Fruit fly (Drosophila melanogaster) whole organism, embryonic: ENCODE measurements around the gene Sse.

Experiments
- Abd-B ChIP-seq: fragments of 200-800 bp; sonication (Bioruptor generic); optimal IDR thresholded peaks from 2 replicates; lab custom pipeline; 2018; ENCODE audit warnings: missing biosample characterization, mild to moderate bottlenecking, missing genetic modification characterization, moderate library complexity
- Aef1 ChIP-seq: fragments of 200-800 bp; sonication (Bioruptor generic); IDR thresholded peaks from 3 replicates; pipeline ENCODE4 v1.3.6; 2022; ENCODE audit warnings: missing biosample characterization, missing genetic modification characterization
- Asciz ChIP-seq: fragments of 200-800 bp; sonication (Bioruptor generic); optimal IDR thresholded peaks from 2 replicates; lab custom pipeline; 2017; ENCODE audit warnings: missing biosample characterization, mild to moderate bottlenecking, missing genetic modification characterization, missing genetic modification reagents
- Blimp-1 ChIP-seq: fragments of 200-800 bp; sonication (Bioruptor generic); optimal IDR thresholded peaks from 3 replicates; lab custom pipeline; 2018; ENCODE audit warnings: missing biosample characterization, missing genetic modification characterization, mild to moderate bottlenecking, moderate library complexity, missing genetic modification reagents
- CG11085 ChIP-seq: fragments of 200-800 bp; sonication (Bioruptor generic); IDR thresholded peaks from 2 replicates; pipeline ENCODE4 v1.3.6; 2022; ENCODE audit warnings: missing biosample characterization, missing genetic modification characterization
- CG11247 ChIP-seq: fragments of 200-800 bp; sonication (Bioruptor generic); IDR thresholded peaks from 2 replicates; pipeline ENCODE4 v1.3.6; 2022; ENCODE audit warnings: missing biosample characterization, missing genetic modification characterization
- CG11560 ChIP-seq: fragments of 200-800 bp; sonication (Bioruptor generic); IDR thresholded peaks from 3 replicates; pipeline ENCODE4 v1.3.6; 2022; ENCODE audit warnings: missing biosample characterization, missing genetic modification characterization
- CG12744 ChIP-seq: fragments of 200-800 bp; sonication (Bioruptor generic); optimal IDR thresholded peaks from 2 replicates; lab custom pipeline; 2016; ENCODE audit warnings: missing biosample characterization, missing genetic modification characterization
- CG13894 ChIP-seq: fragments of 200-800 bp; sonication (Bioruptor generic); optimal IDR thresholded peaks from 3 replicates; lab custom pipeline; 2018; ENCODE audit warnings: missing biosample characterization, mild to moderate bottlenecking, missing genetic modification characterization, moderate library complexity
- CG15479 ChIP-seq: fragments of 200-800 bp; sonication (Bioruptor generic); optimal IDR thresholded peaks from 3 replicates; lab custom pipeline; 2019; ENCODE audit warnings: missing biosample characterization, mild to moderate bottlenecking, missing genetic modification characterization, moderate library complexity
- CG1602 ChIP-seq: fragments of 200-800 bp; sonication (Bioruptor generic); optimal IDR thresholded peaks from 3 replicates; lab custom pipeline; 2016; ENCODE audit warnings: missing biosample characterization, missing genetic modification characterization
- CG17385 ChIP-seq: fragments of 200-800 bp; sonication (Bioruptor generic); optimal IDR thresholded peaks from 3 replicates; lab custom pipeline; 2018; ENCODE audit warnings: missing biosample characterization, mild to moderate bottlenecking, missing genetic modification characterization
- CG17568 ChIP-seq: fragments of 200-800 bp; sonication (Bioruptor generic); optimal IDR thresholded peaks from 2 replicates; lab custom pipeline; 2018; ENCODE audit warnings: missing biosample characterization, mild to moderate bottlenecking, missing genetic modification characterization, moderate library complexity
- CG33557 ChIP-seq: fragments of 200-800 bp; sonication (Bioruptor generic); optimal IDR thresholded peaks from 2 replicates; lab custom pipeline; 2019; ENCODE audit warnings: missing biosample characterization, mild to moderate bottlenecking, missing genetic modification characterization, moderate library complexity
- CG5180 ChIP-seq: fragments of 200-800 bp; sonication (Bioruptor generic); optimal IDR thresholded peaks from 3 replicates; lab custom pipeline; 2017; ENCODE audit warnings: missing biosample characterization, missing genetic modification characterization, mild to moderate bottlenecking, moderate library complexity, missing genetic modification reagents
- CG6791 ChIP-seq: fragments of 200-800 bp; sonication (Bioruptor generic); IDR thresholded peaks from 3 replicates; pipeline ENCODE4 v1.3.6; 2022; ENCODE audit warnings: missing biosample characterization, missing genetic modification characterization; ENCODE audit not compliant: partially characterized antibody
- CG9437 ChIP-seq: fragments of 200-800 bp; sonication (Bioruptor generic); optimal IDR thresholded peaks from 2 replicates; lab custom pipeline; 2018; ENCODE audit warnings: missing biosample characterization, mild to moderate bottlenecking, missing genetic modification characterization
- D19B ChIP-seq: fragments of 200-800 bp; sonication (Bioruptor generic); optimal IDR thresholded peaks from 2 replicates; lab custom pipeline; 2017; ENCODE audit warnings: missing biosample characterization, mild to moderate bottlenecking, missing genetic modification characterization
- Deaf1 ChIP-seq: fragments of 200-800 bp; optimal IDR thresholded peaks from 3 replicates; lab custom pipeline; 2019; ENCODE audit warnings: missing biosample characterization, mild to moderate bottlenecking, missing genetic modification characterization, moderate library complexity
- Dll ChIP-seq: fragments of 200-800 bp; sonication (Bioruptor generic); IDR thresholded peaks from 4 replicates; pipeline ENCODE4 v1.3.6; 2022; ENCODE audit warnings: missing biosample characterization, missing genetic modification characterization; ENCODE audit not compliant: partially characterized antibody
- Doc3 ChIP-seq: fragments of 200-800 bp; sonication (Bioruptor generic); IDR thresholded peaks from 3 replicates; pipeline ENCODE4 v1.3.6; 2022; ENCODE audit warnings: missing biosample characterization, missing genetic modification characterization; ENCODE audit not compliant: partially characterized antibody
- Dref ChIP-seq: fragments of 200-800 bp; sonication (Bioruptor generic); IDR thresholded peaks from 2 replicates; pipeline ENCODE4 v1.3.6; 2022; ENCODE audit warnings: missing biosample characterization, missing genetic modification characterization
- E2f2 ChIP-seq: fragments of 200-800 bp; sonication (Bioruptor generic); IDR thresholded peaks from 2 replicates; pipeline ENCODE4 v1.3.6; 2022; ENCODE audit warnings: missing biosample characterization, missing genetic modification characterization
- Med ChIP-seq: fragments of 200-800 bp; sonication (Bioruptor generic); peaks from one replicate; lab custom pipeline; 2016; ENCODE audit warnings: missing biosample characterization, missing genetic modification characterization, mild to moderate bottlenecking, inconsistent platforms, moderate library complexity
- Ptx1 ChIP-seq: fragments of 200-800 bp; sonication (Bioruptor generic); IDR thresholded peaks from 2 replicates; pipeline ENCODE4 v1.3.6; 2022; ENCODE audit warnings: missing biosample characterization, missing genetic modification characterization
- Sox102F ChIP-seq: fragments of 200-800 bp; sonication (Bioruptor generic); optimal IDR thresholded peaks from 2 replicates; lab custom pipeline; 2018; ENCODE audit warnings: missing biosample characterization, mild to moderate bottlenecking, missing genetic modification characterization, moderate library complexity
- cato ChIP-seq: fragments of 200-800 bp; sonication (Bioruptor generic); optimal IDR thresholded peaks from 2 replicates; lab custom pipeline; 2016; ENCODE audit warnings: missing biosample characterization, missing genetic modification characterization, borderline replicate concordance
- cg ChIP-seq: fragments of 200-800 bp; sonication (Bioruptor generic); optimal IDR thresholded peaks from 3 replicates; lab custom pipeline; 2019; ENCODE audit warnings: missing biosample characterization, mild to moderate bottlenecking, missing genetic modification characterization, moderate library complexity
- croc ChIP-seq: fragments of 200-800 bp; sonication (Bioruptor generic); conservative IDR thresholded peaks from 3 replicates; pipeline ENCODE4 v1.3.6; 2022; ENCODE audit warnings: missing biosample characterization, missing genetic modification characterization
- esg ChIP-seq: fragments of 200-800 bp; sonication (Bioruptor generic); conservative IDR thresholded peaks from 2 replicates; pipeline ENCODE4 v1.3.6; 2022; ENCODE audit warnings: missing biosample characterization, missing genetic modification characterization
- eve ChIP-seq, 2 experiments: fragments of >200 bp; optimal IDR thresholded peaks; 2 replicates each; lab custom pipeline; 2017; ENCODE audit warnings: missing biosample characterization in 2 of 2, missing genetic modification characterization in 2 of 2
- gfzf ChIP-seq: fragments of 200-800 bp; sonication (Bioruptor generic); optimal IDR thresholded peaks from 2 replicates; lab custom pipeline; 2016; ENCODE audit warnings: missing biosample characterization, mild to moderate bottlenecking, missing genetic modification characterization, moderate library complexity
- jumu ChIP-seq: fragments of 200-800 bp; sonication (Bioruptor generic); optimal IDR thresholded peaks from 3 replicates; lab custom pipeline; 2016; ENCODE audit warnings: missing biosample characterization, missing genetic modification characterization
- kni ChIP-seq: fragments of 200-800 bp; sonication (Bioruptor generic); optimal IDR thresholded peaks from 3 replicates; lab custom pipeline; 2017; ENCODE audit warnings: mild to moderate bottlenecking, missing biosample characterization, missing genetic modification reagents, missing genetic modification characterization
- lbe ChIP-seq: fragments of 200-800 bp; sonication (Bioruptor generic); optimal IDR thresholded peaks from 2 replicates; lab custom pipeline; 2016; ENCODE audit warnings: missing biosample characterization, mild to moderate bottlenecking, missing genetic modification characterization
- mirr ChIP-seq: fragments of 200-800 bp; sonication (Bioruptor generic); optimal IDR thresholded peaks from 3 replicates; lab custom pipeline; 2018; ENCODE audit warnings: missing biosample characterization, mild to moderate bottlenecking, missing genetic modification characterization
- nau ChIP-seq: fragments of 200-800 bp; sonication (Bioruptor generic); optimal IDR thresholded peaks from 3 replicates; lab custom pipeline; 2017; ENCODE audit warnings: missing biosample characterization, mild to moderate bottlenecking, missing genetic modification characterization, missing genetic modification reagents
- nerfin-1 ChIP-seq: fragments of 200-800 bp; sonication (Bioruptor generic); optimal IDR thresholded peaks from 3 replicates; lab custom pipeline; 2019; ENCODE audit warnings: missing biosample characterization, mild to moderate bottlenecking, missing genetic modification characterization, moderate library complexity
- peb ChIP-seq: fragments of 200-800 bp; sonication (Bioruptor generic); IDR thresholded peaks from 2 replicates; pipeline ENCODE4 v1.3.6; 2022; ENCODE audit warnings: missing biosample characterization, missing genetic modification characterization
- ssp ChIP-seq: fragments of 200-800 bp; sonication (Bioruptor generic); IDR thresholded peaks from 2 replicates; pipeline ENCODE4 v1.3.6; 2022; ENCODE audit warnings: missing biosample characterization, missing genetic modification characterization
- tio ChIP-seq: fragments of 200-800 bp; sonication (Bioruptor generic); optimal IDR thresholded peaks from 2 replicates; lab custom pipeline; 2017; ENCODE audit warnings: missing biosample characterization, missing genetic modification characterization, inconsistent platforms
- tll ChIP-seq, 2 experiments: fragments of 200-800 bp in 1 of 2; fragments of >200 bp in 1 of 2; sonication (Bioruptor generic) in 1 of 2; optimal IDR thresholded peaks; 2 replicates each; lab custom pipeline; 2017 to 2019; ENCODE audit warnings: missing biosample characterization in 2 of 2, missing genetic modification characterization in 2 of 2, mild to moderate bottlenecking in 1 of 2, moderate library complexity in 1 of 2

Gene Sse

dm6 chr3L:5618697-5619096 lies 43.4 kb downstream of the Sse start:
- no peak for TF ChIP-seq Dref
- no peak for TF ChIP-seq CG11085 (GFP tag; lab: Robert Waterston, UW)
- TF ChIP-seq cg (GFP tag; lab: Kevin White, UChicago) = peak; percentile 1
- TF ChIP-seq D19B (GFP tag; lab: Kevin White, UChicago) = no peak

DNA sequence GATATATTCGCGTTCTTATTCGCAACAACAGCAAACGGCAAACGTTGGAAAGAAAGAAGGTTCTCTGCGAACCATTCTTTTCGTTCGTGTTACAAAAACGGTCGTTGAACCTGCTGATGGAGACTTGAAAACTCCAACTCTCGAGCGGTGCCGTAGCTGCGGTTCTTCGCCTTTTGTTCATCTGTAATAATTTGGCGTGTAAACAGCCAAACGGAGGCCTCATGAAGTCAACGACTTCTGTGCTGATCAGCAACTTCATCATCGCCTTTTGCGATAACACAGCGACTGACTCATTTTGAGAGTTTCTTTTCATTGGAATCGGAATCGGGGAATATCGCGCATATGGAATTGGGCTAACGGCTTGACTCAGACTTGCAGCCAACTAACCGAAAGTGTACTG lies 44.7 kb downstream of the Sse start:
- TF ChIP-seq Blimp-1 (GFP tag; lab: Kevin White, UChicago) (peak; percentile 42), Ptx1 (GFP tag; lab: Robert Waterston, UW) (no peak)
- TF ChIP-seq, all 482 proteins: peak for 1

DNA sequence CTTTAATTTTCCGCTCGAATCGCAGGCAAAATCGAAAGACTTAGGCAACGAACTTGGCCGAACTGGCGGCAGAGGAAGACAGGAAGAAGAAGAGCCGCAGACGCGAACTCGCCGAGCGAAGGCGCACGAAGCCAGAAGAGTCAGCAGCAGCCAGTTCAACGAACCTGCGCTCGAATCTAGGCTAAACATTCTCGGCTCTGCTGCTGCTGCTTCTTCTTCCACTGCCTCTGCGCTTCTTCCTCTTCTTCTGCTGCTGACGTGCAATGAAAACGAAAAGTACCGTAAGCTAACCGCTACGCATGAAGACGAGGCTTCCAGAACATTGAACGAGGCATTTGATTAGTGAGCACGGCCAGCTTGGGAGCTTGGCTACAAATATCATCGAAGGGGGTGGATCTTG lies 45.6 kb downstream of the Sse start:
- TF ChIP-seq Deaf1 (tag; lab: Kevin White, UChicago) = peak; percentile 75
- peak; percentile 82 for TF ChIP-seq CG17385 (GFP tag; lab: Kevin White, UChicago)
- TF ChIP-seq kni (GFP tag; lab: Kevin White, UChicago) = peak; percentile 29
- TF ChIP-seq CG11247 = peak; percentile 55
- peak in 1 of 2 experiments; percentile 47 for TF ChIP-seq tll (GFP tag; optimal IDR thresholded peaks at IDR 0.05; lab: Kevin White, UChicago)
- peak; percentile 98 for TF ChIP-seq Blimp-1 (GFP tag; lab: Kevin White, UChicago)
- TF ChIP-seq gfzf (GFP tag; lab: Kevin White, UChicago) = no peak
- TF ChIP-seq CG12744 (GFP tag; lab: Kevin White, UChicago) = no peak
- TF ChIP-seq CG15479 (GFP tag; lab: Kevin White, UChicago) = peak; percentile 17

DNA sequence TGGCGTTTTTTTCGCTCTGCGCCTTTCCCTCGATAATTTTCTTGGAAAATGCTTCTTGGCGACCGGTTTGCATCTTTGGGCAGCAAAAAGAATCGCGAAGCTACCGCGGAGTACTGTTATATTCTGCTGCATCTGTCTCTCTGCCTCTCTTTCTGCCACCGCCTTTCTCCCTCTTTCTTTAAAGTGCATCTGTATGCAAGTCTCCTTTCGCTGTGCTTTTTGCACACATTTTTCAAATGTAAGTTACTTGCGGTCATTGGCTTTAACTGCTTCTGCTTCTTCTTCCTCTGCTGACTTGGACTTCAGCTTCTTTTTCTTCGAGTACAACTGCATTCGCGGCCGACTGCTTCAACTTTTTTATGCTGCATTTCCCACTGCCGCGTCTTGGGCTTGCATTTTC lies 46.3 kb downstream of the Sse start:
- TF ChIP-seq jumu (GFP tag; lab: Kevin White, UChicago) = no peak
- TF ChIP-seq CG11560 (tag; lab: Robert Waterston, UW) = 0 out of 3 replicates have a peak, but pooled peaks have one; percentile 27

dm6 chr3L:5611732-5612250 lies 50.3 kb downstream of the Sse start:
- TF ChIP-seq CG33557 (GFP tag; lab: Kevin White, UChicago) (peak; percentile 90), Dll (GFP tag; lab: Robert Waterston, UW) (no peak), Asciz (GFP tag; lab: Kevin White, UChicago) (peak; percentile 83), esg (GFP tag; lab: Robert Waterston, UW) (peak; percentile 77), eve (GFP tag; optimal IDR thresholded peaks at IDR 0.05; lab: Kevin White, UChicago) (peak in 1 of 2 experiments; percentile 94), Abd-B (GFP tag; lab: Kevin White, UChicago) (peak; percentile 63), nerfin-1 (tag; lab: Kevin White, UChicago) (peak; percentile 88), CG6791 (GFP tag; lab: Robert Waterston, UW) (no peak), Sox102F (GFP tag; lab: Kevin White, UChicago) (peak; percentile 88), E2f2 (GFP tag; lab: Robert Waterston, UW) (no peak; the same call in 1 of the 2 replicates), peb (GFP tag; lab: Robert Waterston, UW) (peak; percentile 49; the same call in 1 of the 2 replicates), CG9437 (GFP tag; lab: Kevin White, UChicago) (peak; percentile 67), CG1602 (GFP tag; lab: Kevin White, UChicago) (peak; percentile 76), croc (GFP tag; lab: Robert Waterston, UW) (peak; percentile 78), CG5180 (peak; percentile 69), Med (GFP tag; lab: Kevin White, UChicago) (no peak), CG17568 (GFP tag; lab: Kevin White, UChicago) (peak; percentile 73), CG13894 (tag; lab: Kevin White, UChicago) (no peak), mirr (GFP tag; lab: Kevin White, UChicago) (no peak), ssp (GFP tag; lab: Robert Waterston, UW) (peak; percentile 62), Aef1 (GFP tag; lab: Robert Waterston, UW) (0 out of 3 replicates have a peak, but pooled peaks have one; percentile 48), lbe (GFP tag; lab: Kevin White, UChicago) (peak; percentile 83), Doc3 (no peak), nau (GFP tag; lab: Kevin White, UChicago) (peak; percentile 76), cato (peak; percentile 38), tio (peak; percentile 68)
